Fruit fly (Drosophila melanogaster) whole organism, embryonic: ENCODE data around the gene CG32639.
A peak's percentile ranks its signal among the peaks of the same experiment; 100 is the strongest.

Experiments used
- Atf6 ChIP-seq: fragments of 200-800 bp; sonication (Bioruptor generic); IDR thresholded peaks from 2 replicates; pipeline ENCODE4 v1.3.6; 2022; ENCODE audit warnings: missing biosample characterization, missing genetic modification characterization
- CG11696 ChIP-seq: fragments of 200-800 bp; sonication (Bioruptor generic); IDR thresholded peaks from 2 replicates; pipeline ENCODE4 v1.3.6; 2022; ENCODE audit warnings: missing biosample characterization, missing genetic modification characterization
- CG12391 ChIP-seq: fragments of 200-800 bp; sonication (Bioruptor generic); optimal IDR thresholded peaks from 3 replicates; lab custom pipeline; 2018; ENCODE audit warnings: missing biosample characterization, mild to moderate bottlenecking, missing genetic modification characterization, moderate library complexity
- CG15011 ChIP-seq: fragments of 200-800 bp; sonication (Bioruptor generic); optimal IDR thresholded peaks from 3 replicates; lab custom pipeline; 2018; ENCODE audit warnings: missing biosample characterization, mild to moderate bottlenecking, missing genetic modification characterization
- CG17328 ChIP-seq: fragments of 200-800 bp; sonication (Bioruptor generic); IDR thresholded peaks from 2 replicates; pipeline ENCODE4 v1.3.6; 2022; ENCODE audit warnings: missing biosample characterization, missing genetic modification characterization
- CG18011 ChIP-seq: fragments of 200-800 bp; sonication (Bioruptor generic); optimal IDR thresholded peaks from 2 replicates; lab custom pipeline; 2017; ENCODE audit warnings: missing biosample characterization, missing genetic modification characterization, mild to moderate bottlenecking, moderate library complexity, missing genotype
- CG18619 ChIP-seq: fragments of 200-800 bp; sonication (Bioruptor generic); optimal IDR thresholded peaks from 3 replicates; lab custom pipeline; 2017; ENCODE audit warnings: missing biosample characterization, mild to moderate bottlenecking, missing genetic modification characterization
- CG32532 ChIP-seq: fragments of 200-800 bp; sonication (Bioruptor generic); IDR thresholded peaks from 2 replicates; pipeline ENCODE4 v1.3.6; 2022; ENCODE audit warnings: missing biosample characterization, missing genetic modification characterization
- CG3726 ChIP-seq: fragments of 200-800 bp; sonication (Bioruptor generic); IDR thresholded peaks from 3 replicates; pipeline ENCODE4, ENCODE4 v1.3.6; 2022; ENCODE audit warnings: missing biosample characterization, missing genetic modification characterization
- CG42726 ChIP-seq: fragments of 200-800 bp; sonication (Bioruptor generic); IDR thresholded peaks from 2 replicates; pipeline ENCODE4 v1.3.6; 2022; ENCODE audit warnings: missing biosample characterization, missing genetic modification characterization; ENCODE audit not compliant: partially characterized antibody
- CG6854 ChIP-seq: fragments of 200-800 bp; sonication (Bioruptor generic); optimal IDR thresholded peaks from 3 replicates; lab custom pipeline; 2017; ENCODE audit warnings: missing biosample characterization, mild to moderate bottlenecking, missing genetic modification characterization
- CG8924 ChIP-seq: fragments of 200-800 bp; optimal IDR thresholded peaks from 3 replicates; lab custom pipeline; 2019; ENCODE audit warnings: missing biosample characterization, mild to moderate bottlenecking, missing genetic modification characterization, moderate library complexity
- CG8944 ChIP-seq: fragments of 200-800 bp; sonication (Bioruptor generic); optimal IDR thresholded peaks from 3 replicates; lab custom pipeline; 2016; ENCODE audit warnings: missing biosample characterization, missing genetic modification characterization
- D ChIP-seq, 2 experiments: fragments of 200-800 bp in 1 of 2; fragments of >200 bp in 1 of 2; sonication (Bioruptor generic) in 1 of 2; optimal IDR thresholded peaks; 2 replicates in 1 of 2; 3 replicates in 1 of 2; lab custom pipeline; 2017; ENCODE audit warnings: mild to moderate bottlenecking in 1 of 2, missing biosample characterization in 1 of 2, missing genetic modification characterization in 1 of 2, missing genetic modification reagents in 1 of 2
- Dref ChIP-seq: fragments of 200-800 bp; sonication (Bioruptor generic); IDR thresholded peaks from 2 replicates; pipeline ENCODE4 v1.3.6; 2022; ENCODE audit warnings: missing biosample characterization, missing genetic modification characterization
- Hr51 ChIP-seq, 2 experiments: fragments of 200-800 bp; sonication (Bioruptor generic); optimal IDR thresholded peaks; 2 replicates in 1 of 2; 3 replicates in 1 of 2; lab custom pipeline; 2016 to 2018; ENCODE audit warnings: missing biosample characterization in 2 of 2, missing genetic modification characterization in 2 of 2, mild to moderate bottlenecking in 1 of 2, moderate library complexity in 1 of 2
- Hr78 ChIP-seq, 2 experiments: fragments of 200-800 bp in 1 of 2; fragments of >200 bp in 1 of 2; sonication (Bioruptor generic) in 1 of 2; optimal IDR thresholded peaks; 2 replicates each; lab custom pipeline; 2017 to 2019; ENCODE audit warnings: missing biosample characterization in 2 of 2, missing genetic modification characterization in 2 of 2, mild to moderate bottlenecking in 1 of 2, moderate library complexity in 1 of 2
- Lpt ChIP-seq: fragments of >200 bp; optimal IDR thresholded peaks from 2 replicates; lab custom pipeline; 2018; ENCODE audit warnings: missing biosample characterization, missing genetic modification characterization
- Meics ChIP-seq: fragments of 200-800 bp; sonication (Bioruptor generic); optimal IDR thresholded peaks from 2 replicates; lab custom pipeline; 2017; ENCODE audit warnings: missing biosample characterization, mild to moderate bottlenecking, missing genetic modification characterization
- Mes4 ChIP-seq: fragments of 200-800 bp; sonication (Bioruptor generic); optimal IDR thresholded peaks from 2 replicates; lab custom pipeline; 2016; ENCODE audit warnings: missing biosample characterization, missing genetic modification characterization
- Mrtf ChIP-seq: fragments of 200-800 bp; sonication (Bioruptor generic); IDR thresholded peaks from 3 replicates; pipeline ENCODE4 v1.3.6; 2022; ENCODE audit warnings: missing biosample characterization, missing genetic modification characterization
- NFAT ChIP-seq: fragments of 200-800 bp; sonication (Bioruptor generic); IDR thresholded peaks from 2 replicates; pipeline ENCODE4 v1.3.6; 2022; ENCODE audit warnings: missing biosample characterization, missing genetic modification characterization
- NK7.1 ChIP-seq: fragments of 200-800 bp; sonication (Bioruptor generic); optimal IDR thresholded peaks from 3 replicates; lab custom pipeline; 2016; ENCODE audit warnings: missing biosample characterization, missing genetic modification characterization
- Nf-YA ChIP-seq: fragments of 200-800 bp; sonication (Bioruptor generic); IDR thresholded peaks from 2 replicates; pipeline ENCODE4 v1.3.6; 2022; ENCODE audit warnings: missing biosample characterization, missing genetic modification characterization
- NfI ChIP-seq: fragments of 200-800 bp; sonication (Bioruptor generic); optimal IDR thresholded peaks from 3 replicates; lab custom pipeline; 2018; ENCODE audit warnings: missing biosample characterization, mild to moderate bottlenecking, missing genetic modification characterization, moderate library complexity
- PHDP ChIP-seq: fragments of 200-800 bp; sonication (Bioruptor generic); optimal IDR thresholded peaks from 3 replicates; lab custom pipeline; 2018; ENCODE audit warnings: missing biosample characterization, mild to moderate bottlenecking, missing genetic modification characterization, moderate library complexity
- Ptx1 ChIP-seq: fragments of 200-800 bp; sonication (Bioruptor generic); IDR thresholded peaks from 2 replicates; pipeline ENCODE4 v1.3.6; 2022; ENCODE audit warnings: missing biosample characterization, missing genetic modification characterization
- Rfx ChIP-seq: fragments of 200-800 bp; sonication (Bioruptor generic); IDR thresholded peaks from 2 replicates; pipeline ENCODE4 v1.3.6; 2022; ENCODE audit warnings: missing biosample characterization, missing genetic modification characterization
- Rx ChIP-seq: fragments of 200-800 bp; sonication (Bioruptor generic); IDR thresholded peaks from 2 replicates; pipeline ENCODE4 v1.3.6; 2022; ENCODE audit warnings: missing biosample characterization, missing genetic modification characterization
- Side ChIP-seq: fragments of 200-800 bp; sonication (Bioruptor generic); optimal IDR thresholded peaks from 2 replicates; lab custom pipeline; 2016; ENCODE audit warnings: missing biosample characterization, missing genetic modification characterization
- Trl ChIP-seq, 3 experiments: fragments of >200 bp in 2 of 3; fragments of 200-800 bp in 1 of 3; sonication (Bioruptor generic) in 1 of 3; optimal IDR thresholded peaks; 2 replicates in 1 of 3; 3 replicates in 2 of 3; lab custom pipeline; 2016 to 2017; ENCODE audit warnings: missing biosample characterization in 1 of 3, missing genetic modification characterization in 1 of 3
- Xrp1 ChIP-seq: fragments of 200-800 bp; sonication (Bioruptor generic); IDR thresholded peaks from 2 replicates; pipeline ENCODE4 v1.3.6; 2022; ENCODE audit warnings: missing biosample characterization, missing genetic modification characterization
- al ChIP-seq: fragments of 200-800 bp; sonication (Bioruptor generic); IDR thresholded peaks from 2 replicates; pipeline ENCODE4 v1.3.6; 2022; ENCODE audit warnings: missing biosample characterization, missing genetic modification characterization
- amos ChIP-seq: fragments of 200-800 bp; sonication (Bioruptor generic); IDR thresholded peaks from 2 replicates; pipeline ENCODE4 v1.3.6; 2022; ENCODE audit warnings: missing biosample characterization, missing genetic modification characterization; ENCODE audit not compliant: partially characterized antibody
- bcd ChIP-seq: fragments of 200-800 bp; sonication (Bioruptor generic); optimal IDR thresholded peaks from 2 replicates; lab custom pipeline; 2017; ENCODE audit warnings: missing biosample characterization, mild to moderate bottlenecking, missing genetic modification characterization
- bigmax ChIP-seq: fragments of 200-800 bp; sonication (Bioruptor generic); optimal IDR thresholded peaks from 2 replicates; lab custom pipeline; 2018; ENCODE audit warnings: missing biosample characterization, mild to moderate bottlenecking, missing genetic modification characterization
- chif ChIP-seq, 2 experiments: fragments of 200-800 bp; sonication (Bioruptor generic); optimal IDR thresholded peaks; 3 replicates each; lab custom pipeline; 2016; ENCODE audit warnings: missing biosample characterization in 2 of 2, missing genetic modification characterization in 2 of 2
- chn ChIP-seq: fragments of 200-800 bp; sonication (Bioruptor generic); optimal IDR thresholded peaks from 2 replicates; lab custom pipeline; 2016; ENCODE audit warnings: missing biosample characterization, missing genetic modification characterization
- crol ChIP-seq: fragments of 200-800 bp; sonication (Bioruptor generic); IDR thresholded peaks from 2 replicates; pipeline ENCODE4 v1.3.6; 2022; ENCODE audit warnings: missing biosample characterization, missing genetic modification characterization
- dan ChIP-seq: fragments of 200-800 bp; sonication (Bioruptor generic); IDR thresholded peaks from 2 replicates; pipeline ENCODE4 v1.3.6; 2022; ENCODE audit warnings: missing biosample characterization, missing genetic modification characterization
- ems ChIP-seq: fragments of 200-800 bp; sonication (Bioruptor generic); optimal IDR thresholded peaks from 3 replicates; lab custom pipeline; 2016; ENCODE audit warnings: missing biosample characterization, missing genetic modification characterization
- fu2 ChIP-seq: fragments of 200-800 bp; sonication (Bioruptor generic); optimal IDR thresholded peaks from 2 replicates; lab custom pipeline; 2016; ENCODE audit warnings: missing biosample characterization, missing genetic modification characterization
- ham ChIP-seq: fragments of 200-800 bp; sonication (Bioruptor generic); IDR thresholded peaks from 2 replicates; pipeline ENCODE4 v1.3.6; 2022; ENCODE audit warnings: missing biosample characterization, missing genetic modification characterization
- jing ChIP-seq: fragments of 200-800 bp; sonication (Bioruptor generic); optimal IDR thresholded peaks from 2 replicates; lab custom pipeline; 2018; ENCODE audit warnings: missing biosample characterization, mild to moderate bottlenecking, missing genetic modification characterization
- lab ChIP-seq: fragments of 200-800 bp; sonication (Bioruptor generic); optimal IDR thresholded peaks from 3 replicates; lab custom pipeline; 2017; ENCODE audit warnings: missing biosample characterization, missing genetic modification characterization, mild to moderate bottlenecking, moderate library complexity, missing genetic modification reagents
- lola ChIP-seq, 3 experiments: fragments of >200 bp in 2 of 3; fragments of 200-800 bp in 1 of 3; sonication (Bioruptor generic) in 1 of 3; optimal IDR thresholded peaks; 2 replicates each; lab custom pipeline; 2017 to 2019; ENCODE audit warnings: missing biosample characterization in 3 of 3, missing genetic modification characterization in 3 of 3, mild to moderate bottlenecking in 1 of 3, moderate library complexity in 1 of 3
- org-1 ChIP-seq: fragments of 200-800 bp; sonication (Bioruptor generic); optimal IDR thresholded peaks from 2 replicates; lab custom pipeline; 2017; ENCODE audit warnings: missing biosample characterization, missing genetic modification characterization
- pho ChIP-seq: fragments of 200-800 bp; sonication (Bioruptor generic); optimal IDR thresholded peaks from 2 replicates; lab custom pipeline; 2016; ENCODE audit warnings: missing biosample characterization, missing genetic modification characterization
- scrt ChIP-seq: fragments of 200-800 bp; sonication (Bioruptor generic); optimal IDR thresholded peaks from 2 replicates; lab custom pipeline; 2018; ENCODE audit warnings: missing biosample characterization, mild to moderate bottlenecking, missing genetic modification characterization, moderate library complexity
- slp2 ChIP-seq: fragments of 200-800 bp; sonication (Bioruptor generic); optimal IDR thresholded peaks from 2 replicates; lab custom pipeline; 2016; ENCODE audit warnings: missing biosample characterization, missing genetic modification characterization

CG32639 gene

DNA sequence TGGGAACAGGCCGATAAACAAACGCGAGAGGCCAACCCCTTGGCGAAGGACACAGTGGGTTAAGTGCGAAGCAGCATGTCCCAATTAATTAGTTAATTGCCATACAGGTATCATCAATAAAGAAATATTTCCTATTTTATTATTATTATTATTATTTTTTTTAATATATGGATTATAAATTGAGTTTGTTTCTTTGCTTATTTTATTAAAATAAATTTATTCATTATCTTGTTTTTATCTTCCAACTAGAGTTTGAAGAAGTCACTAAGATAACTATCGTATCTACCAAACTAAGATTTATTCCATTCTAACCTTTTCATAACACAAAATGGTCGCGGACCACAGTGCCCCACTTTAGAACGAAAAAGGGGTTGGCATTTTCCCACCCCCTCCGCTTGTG is 28.3 kb downstream of the CG32639 start (continued):
- TF ChIP-seq PHDP (tag; lab: Kevin White, UChicago) (peak; percentile 57), CG32532 (GFP tag; lab: Robert Waterston, UW) (no peak), lola (GFP tag; optimal IDR thresholded peaks at IDR 0.05; lab: Kevin White, UChicago) (peak in 1 of 3 experiments; percentile 25), Rfx (no peak), Mrtf (no peak), jing (GFP tag; lab: Kevin White, UChicago) (no peak), NFAT (GFP tag; lab: Robert Waterston, UW) (no peak), CG11696 (GFP tag; lab: Robert Waterston, UW) (no peak), Lpt (no peak), Side (no peak), lab (GFP tag; lab: Kevin White, UChicago) (peak; percentile 51), Rx (GFP tag; lab: Robert Waterston, UW) (no peak), bcd (peak; percentile 17), CG18011 (GFP tag; lab: Kevin White, UChicago) (no peak), Hr51 (GFP tag; optimal IDR thresholded peaks at IDR 0.05; lab: Kevin White, UChicago) (peak in 1 of 2 experiments; percentile 61), pho (GFP tag; lab: Kevin White, UChicago) (no peak), CG42726 (GFP tag; lab: Robert Waterston, UW) (no peak), CG8944 (no peak), Ptx1 (GFP tag; lab: Robert Waterston, UW) (0 out of 2 replicates have a peak, but pooled peaks have one; percentile 21), scrt (GFP tag; lab: Kevin White, UChicago) (no peak), Atf6 (no peak), Mes4 (GFP tag; lab: Kevin White, UChicago) (no peak), bigmax (GFP tag; lab: Kevin White, UChicago) (no peak), chn (GFP tag; lab: Kevin White, UChicago) (no peak), Nf-YA (GFP tag; lab: Robert Waterston, UW) (no peak), CG18619 (GFP tag; lab: Kevin White, UChicago) (peak; percentile 22), Meics (GFP tag; lab: Kevin White, UChicago) (peak; percentile 63), CG8924 (peak; percentile 48), D (optimal IDR thresholded peaks at IDR 0.05; lab: Kevin White, UChicago) (no peak), D (GFP tag; optimal IDR thresholded peaks at IDR 0.05; lab: Kevin White, UChicago) (peak; percentile 13), amos (no peak), Dref (GFP tag; lab: Robert Waterston, UW) (no peak), chif (GFP tag; optimal IDR thresholded peaks at IDR 0.05; lab: Kevin White, UChicago) (no peak), CG15011 (GFP tag; lab: Kevin White, UChicago) (no peak), Trl (optimal IDR thresholded peaks at IDR 0.05; lab: Kevin White, UChicago) (no peak), Trl (GFP tag; optimal IDR thresholded peaks at IDR 0.05; lab: Kevin White, UChicago) (no peak), NK7.1 (GFP tag; lab: Kevin White, UChicago) (no peak), crol (GFP tag; lab: Robert Waterston, UW) (no peak), ham (GFP tag; lab: Robert Waterston, UW) (no peak), dan (GFP tag; lab: Robert Waterston, UW) (no peak), Xrp1 (GFP tag; lab: Robert Waterston, UW) (peak; percentile 26; the same call in 1 of the 2 replicates), CG6854 (GFP tag; lab: Kevin White, UChicago) (peak; percentile 13), CG17328 (GFP tag; lab: Robert Waterston, UW) (no peak), CG12391 (tag; lab: Kevin White, UChicago) (peak; percentile 53), slp2 (GFP tag; lab: Kevin White, UChicago) (no peak), fu2 (GFP tag; lab: Kevin White, UChicago) (no peak), ems (no peak), org-1 (GFP tag; lab: Kevin White, UChicago) (no peak), NfI (peak; percentile 9), al (GFP tag; lab: Robert Waterston, UW) (no peak), CG3726 (GFP tag; lab: Robert Waterston, UW) (no peak), Hr78 (GFP tag; optimal IDR thresholded peaks at IDR 0.05; lab: Kevin White, UChicago) (no peak)
